Fruit fly (Drosophila melanogaster) whole organism, wandering third instar larva: Measurements from ENCODE around the gene CG1137.

Experiments
- Dfd ChIP-seq: fragments of >200 bp; optimal IDR thresholded peaks from 2 replicates; lab custom pipeline; 2017; ENCODE audit warnings: missing biosample characterization, missing genetic modification characterization
- HLH106 ChIP-seq: fragments of 200-800 bp; optimal IDR thresholded peaks from 3 replicates; lab custom pipeline; 2019; ENCODE audit warnings: missing biosample characterization, mild to moderate bottlenecking, missing genetic modification characterization, moderate library complexity
- Hr83 ChIP-seq: fragments of 200-300 bp; sonication (Bioruptor generic); optimal IDR thresholded peaks from 2 replicates; lab custom pipeline; 2016; ENCODE audit warnings: missing biosample characterization, mild to moderate bottlenecking, missing genetic modification characterization, moderate library complexity; ENCODE audit not compliant: poor library complexity, severe bottlenecking
- N ChIP-seq: fragments of >200 bp; optimal IDR thresholded peaks from 2 replicates; lab custom pipeline; 2018; ENCODE audit warnings: missing biosample characterization, missing external identifiers, missing genetic modification characterization
- Rel ChIP-seq, 2 experiments: fragments of 200-800 bp; sonication (Bioruptor generic) in 1 of 2; optimal IDR thresholded peaks; 2 replicates in 1 of 2; 3 replicates in 1 of 2; lab custom pipeline; 2016 to 2019; ENCODE audit warnings: mild to moderate bottlenecking in 2 of 2, missing biosample characterization in 2 of 2, missing genetic modification characterization in 2 of 2, moderate library complexity in 1 of 2
- Vsx2 ChIP-seq: fragments of 200-300, 225-300 bp; sonication (Bioruptor generic); optimal IDR thresholded peaks from 2 replicates; lab custom pipeline; 2018; ENCODE audit warnings: missing biosample characterization, missing genetic modification characterization; ENCODE audit not compliant: partially characterized antibody
- br ChIP-seq: fragments of 200-800 bp; sonication (Bioruptor generic); optimal IDR thresholded peaks from 2 replicates; lab custom pipeline; 2016; ENCODE audit warnings: missing biosample characterization, missing genetic modification characterization
- ey ChIP-seq: fragments of 200-800 bp; sonication (Bioruptor generic); optimal IDR thresholded peaks from 2 replicates; lab custom pipeline; 2016; ENCODE audit warnings: missing biosample characterization, missing genetic modification characterization
- fru ChIP-seq: fragments of 200-800 bp; sonication (Bioruptor generic); optimal IDR thresholded peaks from 3 replicates; lab custom pipeline; 2016; ENCODE audit warnings: missing biosample characterization, mild to moderate bottlenecking, missing genetic modification characterization
- jim ChIP-seq: fragments of 175-275, 200-325 bp; sonication (Bioruptor generic); optimal IDR thresholded peaks from 2 replicates; lab custom pipeline; 2016; ENCODE audit warnings: missing biosample characterization, mild to moderate bottlenecking, missing genetic modification characterization
- sv ChIP-seq: fragments of 200-800 bp; sonication (Bioruptor generic); optimal IDR thresholded peaks from 3 replicates; lab custom pipeline; 2016; ENCODE audit warnings: missing biosample characterization, missing genetic modification characterization
- usp ChIP-seq: fragments of >200 bp; optimal IDR thresholded peaks from 2 replicates; lab custom pipeline; 2017; ENCODE audit warnings: missing biosample characterization, missing genetic modification characterization

- no peak for TF ChIP-seq Hr83 (GFP tag; lab: Kevin White, UChicago)
- no peak for TF ChIP-seq usp
- no peak for TF ChIP-seq fru
- no peak for TF ChIP-seq jim (GFP tag; lab: Kevin White, UChicago)
- TF ChIP-seq HLH106: no peak
- TF ChIP-seq N: no peak
- TF ChIP-seq Vsx2 (GFP tag; lab: Kevin White, UChicago): no peak
- no peak for TF ChIP-seq Rel (GFP tag; optimal IDR thresholded peaks at IDR 0.05; lab: Kevin White, UChicago)
- no peak for TF ChIP-seq Rel (tag; optimal IDR thresholded peaks at IDR 0.05; lab: Kevin White, UChicago)
- no peak for TF ChIP-seq ey (GFP tag; lab: Kevin White, UChicago)
- TF ChIP-seq br (GFP tag; lab: Kevin White, UChicago): no peak
- no peak for TF ChIP-seq Dfd
- TF ChIP-seq sv (GFP tag; lab: Kevin White, UChicago): no peak
Measured at dm6 chr3R:6560251-6560650, at the start of gene CG1137.
